Worm (Caenorhabditis elegans) whole organism, L2 larva: ENCODE data around the gene W04G3.12.
A peak's percentile ranks its signal among the peaks of the same experiment; 100 is the strongest.

Experiments used
- C34F6.9 ChIP-seq: fragments of 150-350 bp; optimal IDR thresholded peaks from 2 replicates; lab custom pipeline; 2014; ENCODE audit warnings: missing biosample characterization, missing genetic modification characterization
- ZK546.5 ChIP-seq: sonication (generic microtip); optimal IDR thresholded peaks from 2 replicates; lab custom pipeline; 2017; ENCODE audit warnings: missing biosample characterization, missing genetic modification characterization
- ceh-16 ChIP-seq: fragments of 150-350 bp; optimal IDR thresholded peaks from 2 replicates; lab custom pipeline; 2014; ENCODE audit warnings: missing biosample characterization, missing genetic modification characterization
- elt-3 ChIP-seq: sonication (generic microtip); optimal IDR thresholded peaks from 2 replicates; lab custom pipeline; 2017; ENCODE audit warnings: missing biosample characterization, missing genetic modification characterization
- gmeb-1 ChIP-seq: fragments of 150-350 bp; optimal IDR thresholded peaks from 2 replicates; lab custom pipeline; 2014; ENCODE audit warnings: missing biosample characterization, missing genetic modification characterization
- lin-13 ChIP-seq: fragments of 150-350 bp; optimal IDR thresholded peaks from 2 replicates; lab custom pipeline; 2014; ENCODE audit warnings: missing biosample characterization, missing genetic modification reagents, missing genetic modification characterization
- lsy-2 ChIP-seq, 2 experiments: fragments of 150-350 bp in 1 of 2; sonication (generic microtip) in 1 of 2; optimal IDR thresholded peaks; 2 replicates each; lab custom pipeline; 2014 to 2017; ENCODE audit warnings: missing biosample characterization in 2 of 2, missing genetic modification characterization in 2 of 2
- mab-5 ChIP-seq: fragments of 150-350 bp; optimal IDR thresholded peaks from 2 replicates; lab custom pipeline; 2014; ENCODE audit warnings: missing biosample characterization, missing genetic modification characterization
- mdl-1 ChIP-seq, 2 experiments: fragments of 150-350 bp in 1 of 2; sonication (generic microtip) in 1 of 2; optimal IDR thresholded peaks; 2 replicates each; lab custom pipeline; 2017; ENCODE audit warnings: missing biosample characterization in 2 of 2, missing genetic modification characterization in 2 of 2
- nhr-21 ChIP-seq: fragments of 150-350 bp; optimal IDR thresholded peaks from 2 replicates; lab custom pipeline; 2014; ENCODE audit warnings: missing biosample characterization, missing genetic modification characterization
- nhr-237 ChIP-seq: fragments of 150-350 bp; optimal IDR thresholded peaks from 2 replicates; lab custom pipeline; 2014; ENCODE audit warnings: missing biosample characterization, missing genetic modification characterization
- nhr-6 ChIP-seq: fragments of 150-350 bp; optimal IDR thresholded peaks from 2 replicates; lab custom pipeline; 2014; ENCODE audit warnings: missing biosample characterization, missing genetic modification characterization
- peb-1 ChIP-seq: fragments of 150-350 bp; optimal IDR thresholded peaks from 2 replicates; lab custom pipeline; 2014; ENCODE audit warnings: missing biosample characterization, missing genetic modification characterization
- sem-4 ChIP-seq: fragments of 150-350 bp; optimal IDR thresholded peaks from 2 replicates; lab custom pipeline; 2014; ENCODE audit warnings: missing biosample characterization, missing genetic modification reagents, missing genetic modification characterization
- sma-3 ChIP-seq: sonication (generic microtip); optimal IDR thresholded peaks from 2 replicates; lab custom pipeline; 2016; ENCODE audit warnings: missing genetic modification reagents, missing genetic modification characterization, missing compliant biosample characterization
- unc-39 ChIP-seq: fragments of 150-350 bp; optimal IDR thresholded peaks from 2 replicates; lab custom pipeline; 2014; ENCODE audit warnings: missing biosample characterization, missing genetic modification characterization
- unc-55 ChIP-seq: fragments of 150-350 bp; sonication (generic microtip); optimal IDR thresholded peaks from 3 replicates; lab custom pipeline; 2014; ENCODE audit warnings: missing biosample characterization, missing genetic modification reagents, missing genetic modification characterization
- ztf-1 ChIP-seq: fragments of 200-800 bp; sonication (Bioruptor generic); conservative IDR thresholded peaks from 2 replicates; pipeline ENCODE4 v1.3.6; 2022; ENCODE audit warnings: missing genetic modification characterization, missing compliant biosample characterization
- ztf-4 ChIP-seq: fragments of 150-350 bp; optimal IDR thresholded peaks from 2 replicates; lab custom pipeline; 2014; ENCODE audit warnings: missing biosample characterization, missing genetic modification characterization

W04G3.12 gene

ce11 chrX:11031047-11031695 lies 45.4 kb downstream of the W04G3.12 start (continued):
- peak; percentile 93 for TF ChIP-seq sma-3 (GFP tag; lab: Kevin White, UChicago)
- TF ChIP-seq lsy-2 (tag; optimal IDR thresholded peaks at IDR 0.05; lab: Kevin White, UChicago): peak; percentile 67 to 82
- TF ChIP-seq C34F6.9 (tag; lab: Kevin White, UChicago): peak; percentile 93
- peak; percentile 65 for TF ChIP-seq mab-5 (tag; lab: Kevin White, UChicago)
- TF ChIP-seq mdl-1 (tag; optimal IDR thresholded peaks at IDR 0.05; lab: Kevin White, UChicago): peak; percentile 86 to 92
- TF ChIP-seq nhr-6 (tag; lab: Kevin White, UChicago): peak; percentile 82
- TF ChIP-seq peb-1 (tag; lab: Kevin White, UChicago): peak; percentile 37
- peak; percentile 9 for TF ChIP-seq unc-39 (tag; lab: Kevin White, UChicago)
- TF ChIP-seq ztf-4 (tag; lab: Kevin White, UChicago): peak; percentile 73
- no peak for TF ChIP-seq elt-3 (tag; lab: Kevin White, UChicago)
- TF ChIP-seq lin-13 (GFP tag; lab: Kevin White, UChicago): peak; percentile 78
- TF ChIP-seq ztf-1 (GFP tag; lab: Robert Waterston, UW): no peak
- TF ChIP-seq unc-55 (GFP tag; lab: Kevin White, UChicago): peak; percentile 88
- TF ChIP-seq nhr-21 (tag; lab: Kevin White, UChicago): peak; percentile 90
- TF ChIP-seq gmeb-1 (tag; lab: Kevin White, UChicago): peak; percentile 66
- TF ChIP-seq ZK546.5 (tag; lab: Kevin White, UChicago): peak; percentile 37
- TF ChIP-seq nhr-237 (tag; lab: Kevin White, UChicago): peak; percentile 22
- TF ChIP-seq sem-4 (tag; lab: Kevin White, UChicago): peak; percentile 96
- TF ChIP-seq ceh-16 (tag; lab: Kevin White, UChicago): peak; percentile 41

DNA sequence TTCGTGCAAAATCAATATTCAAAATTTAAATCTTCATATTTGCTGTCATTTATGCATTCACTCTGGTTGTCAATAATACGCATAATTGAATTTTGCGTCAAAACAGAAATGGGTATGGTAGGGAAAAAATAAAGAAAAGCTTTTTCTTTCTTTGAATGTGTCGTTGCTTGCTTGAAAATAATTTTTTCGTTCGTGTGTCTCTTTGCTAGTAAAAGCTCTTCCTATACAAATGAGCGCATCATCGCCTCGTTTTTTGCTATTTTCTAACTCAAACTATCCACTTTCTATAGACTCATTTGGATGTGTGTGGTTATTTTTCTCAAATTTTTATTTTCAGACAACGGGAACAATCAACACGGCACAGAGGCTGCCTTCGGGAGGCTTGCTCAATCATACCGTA lies 48.0 kb downstream of the W04G3.12 start, which contains the start of gene ldb-1:
TSS of gene ldb-1 (plus strand) at position 301 of the 400 bp plus-strand sequence.
- TF ChIP-seq mab-5 (tag; lab: Kevin White, UChicago): no peak
- TF ChIP-seq unc-55 (GFP tag; lab: Kevin White, UChicago): no peak
